Worm (Caenorhabditis elegans) whole organism, dauer: ENCODE results near the gene C37H5.13.

Source experiments
- unc-62 ChIP-seq: sonication (generic microtip); optimal IDR thresholded peaks from 2 replicates; lab custom pipeline; 2017; ENCODE audit warnings: missing biosample characterization, missing genetic modification reagents, missing genetic modification characterization

Gene C37H5.13

DNA sequence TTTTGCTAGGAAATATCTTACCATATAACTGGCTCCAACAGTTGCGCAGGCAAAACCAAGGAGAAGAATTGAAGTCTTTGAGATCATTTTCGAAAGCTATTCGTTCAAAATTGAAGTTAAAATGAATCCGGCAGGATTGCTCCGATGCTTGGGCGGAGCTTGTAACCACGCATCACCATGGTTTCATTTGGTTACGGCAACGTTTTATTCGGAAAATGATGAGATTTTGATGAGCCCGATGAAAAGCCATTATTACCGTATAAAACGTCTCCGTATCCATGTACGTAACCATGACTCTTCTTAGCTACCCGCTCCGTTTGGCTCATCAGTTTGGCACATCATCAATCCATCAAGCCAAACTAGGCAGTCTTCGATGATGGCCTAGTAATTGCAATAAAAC is 21.6 kb downstream of the C37H5.13 start, which contains the start of gene cwp-1:
Gene cwp-1, minus strand, starts transcription at position 101 of the 400 bp plus-strand sequence.
- TF ChIP-seq unc-62 = no peak

DNA sequence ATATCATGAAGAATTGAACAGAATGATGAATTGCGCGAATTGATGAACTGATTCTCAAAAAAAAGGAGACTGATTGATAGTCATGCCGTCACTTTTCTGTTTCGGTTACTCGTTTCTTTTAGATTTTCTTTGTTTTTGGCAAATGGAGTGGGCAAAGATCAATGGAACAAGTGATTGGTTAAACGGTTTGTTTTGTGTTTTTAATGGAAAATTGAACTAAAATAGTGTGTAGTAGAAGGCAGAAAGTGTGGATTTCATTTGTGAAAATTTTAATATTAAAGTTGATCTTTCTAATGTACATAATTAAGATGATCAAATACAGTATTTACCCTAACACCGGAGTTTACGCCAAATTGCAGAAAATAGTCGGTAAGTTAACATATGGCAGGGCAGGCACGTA is 22.9 kb downstream of the C37H5.13 start, which contains the start of gene nas-9:
Gene nas-9, minus strand, starts transcription at position 101 of the 400 bp plus-strand sequence.
- TF ChIP-seq unc-62 = no peak

DNA sequence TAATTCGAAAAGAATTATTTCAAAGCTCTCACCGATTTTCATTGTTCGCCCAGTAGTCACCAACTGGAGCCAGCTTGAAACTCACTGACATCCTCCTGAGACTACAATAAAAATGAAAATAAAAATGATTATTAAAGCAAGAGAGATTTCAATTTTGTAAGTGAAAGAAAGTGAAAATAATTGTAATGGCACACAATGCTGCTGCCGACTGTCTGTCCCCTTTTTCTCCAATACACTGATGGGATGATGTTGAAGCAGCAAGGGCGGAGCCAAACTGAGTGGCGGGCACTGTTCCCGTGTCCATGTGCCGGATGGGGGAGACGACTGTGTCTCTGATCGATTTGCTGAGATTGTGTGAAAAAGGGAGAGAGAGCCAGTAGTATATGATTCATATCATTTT is 28.5 kb downstream of the C37H5.13 start, which contains the start of gene C37H5.14:
Gene C37H5.14, minus strand, starts transcription at position 101 of the 400 bp plus-strand sequence.
- TF ChIP-seq unc-62 = no peak

DNA sequence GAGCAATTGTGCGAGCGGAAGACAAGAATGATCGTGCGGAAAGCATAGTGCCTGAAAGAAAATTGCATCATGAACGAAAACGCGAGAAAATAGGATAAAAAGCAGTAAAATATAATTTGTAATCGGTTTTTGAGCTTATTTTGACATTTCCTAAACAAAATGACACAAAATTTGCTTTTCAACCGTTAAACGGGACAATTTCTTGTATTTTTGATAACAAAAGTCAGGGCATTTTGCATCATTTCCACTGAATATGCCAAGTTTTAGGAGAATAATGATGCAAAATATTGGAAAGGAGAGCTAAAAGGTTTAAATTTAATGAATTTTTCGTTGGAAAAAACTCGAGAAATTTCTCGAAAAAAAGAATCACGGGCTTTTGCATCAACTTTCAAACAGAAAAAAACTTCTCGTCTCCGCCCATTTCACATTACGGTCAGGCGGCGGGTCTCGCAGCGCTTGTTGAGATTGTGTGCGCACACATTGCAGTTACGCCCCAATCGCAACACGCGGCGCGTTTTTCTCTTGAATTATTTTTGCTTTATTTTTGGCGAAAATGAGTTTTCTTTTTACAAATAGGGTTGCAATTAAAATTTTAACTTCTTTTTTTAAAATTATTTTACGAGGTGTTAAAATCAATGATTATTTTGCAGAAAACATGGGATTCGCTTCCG is 35.9 kb downstream of the C37H5.13 start, which contains the start of the genes hsp-6 and C37H5.5:
Gene hsp-6, minus strand, starts transcription at position 51 of the 671 bp plus-strand sequence.
Gene C37H5.5, plus strand, starts transcription at position 651 of the 671 bp plus-strand sequence.
- TF ChIP-seq unc-62 = no peak

DNA sequence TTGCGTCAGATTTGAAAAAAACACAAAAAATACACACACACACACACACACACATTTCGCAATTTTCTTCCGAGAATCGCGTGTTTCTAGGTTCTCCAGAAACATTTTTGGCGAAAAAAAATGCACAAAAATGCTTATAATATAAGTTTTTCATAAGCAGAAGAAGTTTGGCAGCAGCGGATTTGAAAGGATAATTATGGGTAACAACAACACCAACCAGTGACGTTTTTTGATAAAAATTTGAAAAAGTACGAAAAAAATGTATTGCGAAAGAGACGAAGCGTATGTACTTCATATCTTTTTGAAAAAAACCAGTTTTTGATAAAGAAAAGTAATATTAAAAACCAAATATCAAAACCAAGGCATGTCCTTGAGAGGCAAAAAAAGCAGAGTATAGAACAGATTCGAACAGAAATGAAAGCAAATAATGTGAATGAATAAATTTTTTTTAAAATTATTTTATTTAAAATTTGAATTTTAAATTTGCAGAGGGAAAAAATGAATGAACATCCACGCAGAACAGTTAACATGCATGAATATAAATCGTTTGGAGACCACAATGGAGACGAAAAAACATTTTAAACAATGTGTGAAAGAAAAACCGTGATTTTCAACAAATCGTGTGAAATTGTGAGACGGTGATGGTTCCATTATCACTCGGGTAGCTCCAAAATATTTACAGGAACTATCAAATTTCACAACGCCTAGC is 38.9 kb downstream of the C37H5.13 start:
- no peak for TF ChIP-seq unc-62

DNA sequence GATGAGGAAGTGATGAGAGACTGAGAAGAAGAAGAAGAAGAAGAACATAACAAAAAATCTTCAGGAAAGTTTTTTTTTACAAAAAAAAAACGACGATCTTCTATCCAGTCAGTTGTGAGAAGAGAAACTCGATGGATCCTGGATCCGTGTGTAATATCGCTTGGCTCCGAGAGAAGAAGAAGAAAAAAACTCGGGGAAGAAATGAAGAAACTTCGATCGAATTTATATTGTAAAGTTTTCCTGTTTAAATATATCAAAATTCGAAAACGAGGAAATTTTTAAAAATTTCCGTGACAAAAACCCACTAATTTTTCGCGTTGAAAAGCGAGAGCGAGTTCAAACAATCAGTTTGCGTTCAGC is 39.5 kb downstream of the C37H5.13 start, which contains the start of gene adss-1:
Gene adss-1, minus strand, starts transcription at position 101 of the 360 bp plus-strand sequence.
- no peak for TF ChIP-seq unc-62

DNA sequence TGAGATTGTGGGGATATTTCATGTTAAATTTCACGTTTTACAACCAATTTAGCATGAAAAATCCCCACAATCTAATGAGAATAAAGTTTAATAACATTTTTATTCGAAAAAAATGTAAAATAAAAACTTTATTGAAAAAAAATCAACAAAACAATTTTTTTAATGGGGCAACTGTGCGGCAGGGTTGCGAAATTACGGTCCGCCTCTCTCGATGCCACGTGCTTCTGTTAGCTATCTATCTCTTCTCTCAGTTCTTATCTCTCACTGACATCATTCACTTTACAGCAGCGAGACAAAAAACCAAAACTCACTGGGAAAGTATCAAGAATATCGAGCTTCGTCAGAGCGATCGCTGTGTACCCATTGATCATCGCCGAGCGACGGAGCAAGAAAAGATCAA is 42.2 kb downstream of the C37H5.13 start:
- TF ChIP-seq unc-62 = no peak

DNA sequence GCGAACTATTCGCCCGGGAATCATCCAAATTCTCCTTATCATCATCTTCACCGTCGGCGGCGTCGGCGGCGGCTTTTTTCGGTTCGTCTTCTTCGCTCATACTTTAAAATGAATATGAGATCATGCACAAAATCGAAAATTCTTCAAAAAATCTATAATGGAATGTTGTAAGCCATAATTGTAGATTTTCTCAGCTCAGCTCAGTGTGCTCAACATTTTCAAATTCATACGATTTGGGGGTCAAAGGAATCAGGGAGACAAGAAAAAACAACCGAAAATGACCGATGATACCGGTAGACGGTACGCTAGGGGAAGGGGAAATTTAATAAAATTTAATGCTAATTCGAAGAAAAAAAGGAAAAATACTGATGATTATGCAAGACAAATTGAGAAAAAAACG is 44.2 kb downstream of the C37H5.13 start, which contains the start of gene ccep-97:
Gene ccep-97, minus strand, starts transcription at position 101 of the 400 bp plus-strand sequence.
- TF ChIP-seq unc-62 = no peak

DNA sequence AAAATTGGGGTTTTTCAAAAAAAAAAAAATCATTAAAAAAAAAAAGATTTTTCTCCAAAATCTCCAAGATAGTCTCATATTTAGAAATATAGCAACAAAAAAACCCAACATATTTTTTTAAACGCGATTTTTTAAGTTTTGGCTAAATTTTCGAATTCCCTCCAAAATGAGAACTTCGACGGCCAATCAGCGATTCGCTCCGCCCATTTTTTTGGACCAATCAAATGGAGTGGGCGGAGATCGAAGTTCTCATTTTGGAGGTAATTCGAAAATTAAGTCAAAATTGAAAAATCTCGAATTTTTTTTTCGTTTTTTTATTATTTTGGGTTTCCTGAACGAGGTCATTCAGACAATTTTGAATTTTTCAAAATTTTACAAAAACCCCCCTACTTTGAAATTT is 48.9 kb downstream of the C37H5.13 start:
- TF ChIP-seq unc-62 = no peak

DNA sequence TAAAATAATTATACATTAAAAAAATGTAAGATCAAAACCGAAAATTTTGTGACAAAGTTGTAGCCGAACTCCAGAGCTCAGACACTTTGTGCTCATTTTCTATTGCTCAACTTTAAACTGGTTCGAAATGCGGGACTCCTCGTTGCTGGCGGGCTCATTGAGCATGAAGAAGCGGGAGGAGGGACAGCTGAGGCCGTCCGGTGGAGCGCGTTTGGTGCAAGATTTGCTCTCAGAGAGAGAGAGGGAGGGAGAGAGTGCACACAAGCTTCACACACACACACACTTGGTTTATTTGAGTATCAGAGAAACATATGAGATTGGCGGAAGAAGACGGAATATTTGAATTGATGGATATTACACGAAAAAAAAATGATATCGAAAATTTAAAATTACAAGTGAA is 52.1 kb downstream of the C37H5.13 start:
- TF ChIP-seq unc-62 = no peak
